Worm (Caenorhabditis elegans) whole organism, midembryonic: ENCODE measurements around the gene nlp-48.

ENCODE experiments used
- T22C8.4 ChIP-seq: fragments of 200-800 bp; sonication (Bioruptor generic); IDR thresholded peaks from 2 replicates; pipeline ENCODE4 v1.3.6; 2022; ENCODE audit warnings: missing genetic modification characterization, missing compliant biosample characterization
- cog-1 ChIP-seq: sonication (generic microtip); optimal IDR thresholded peaks from 2 replicates; lab custom pipeline; 2016; ENCODE audit warnings: missing genetic modification characterization, missing compliant biosample characterization
- flt-1 ChIP-seq: fragments of 200-800 bp; sonication (Bioruptor generic); IDR thresholded peaks from 2 replicates; pipeline ENCODE4 v1.3.6; 2022; ENCODE audit warnings: missing genetic modification characterization, missing compliant biosample characterization
- klf-2 ChIP-seq: fragments of 200-800 bp; sonication (Bioruptor generic); conservative IDR thresholded peaks from 2 replicates; pipeline ENCODE4 v1.3.6; 2022; ENCODE audit warnings: missing genetic modification reagents, missing genetic modification characterization, missing compliant biosample characterization
- med-1 ChIP-seq: sonication (generic microtip); optimal IDR thresholded peaks from 2 replicates; lab custom pipeline; 2017; ENCODE audit warnings: missing genetic modification characterization, mild to moderate bottlenecking, missing compliant biosample characterization, antibody characterized with exemption, missing genetic modification reagents; ENCODE audit not compliant: insufficient read depth
- ref-1 ChIP-seq: fragments of 200-800 bp; sonication (Bioruptor generic); conservative IDR thresholded peaks from 2 replicates; pipeline ENCODE4 v1.3.6; 2022; ENCODE audit warnings: missing genetic modification reagents, missing genetic modification characterization, missing compliant biosample characterization
- tab-1 ChIP-seq: fragments of 200-800 bp; sonication (Bioruptor generic); IDR thresholded peaks from 2 replicates; pipeline ENCODE4 v1.3.6; 2022; ENCODE audit warnings: missing genetic modification characterization, missing compliant biosample characterization
- ztf-23 ChIP-seq: fragments of 200-800 bp; sonication (Bioruptor generic); IDR thresholded peaks from 2 replicates; pipeline ENCODE4 v1.3.6; 2022; ENCODE audit warnings: missing genetic modification reagents, missing genetic modification characterization, missing compliant biosample characterization
- ztf-29 ChIP-seq: fragments of 200-800 bp; sonication (Bioruptor generic); IDR thresholded peaks from 2 replicates; pipeline ENCODE4 v1.3.6; 2022; ENCODE audit warnings: missing genetic modification reagents, missing genetic modification characterization, missing compliant biosample characterization

The nlp-48 gene

ce11 chrIII:9376701-9377100, 24.2 kb downstream of the nlp-48 start:
- TF ChIP-seq tab-1 (GFP tag; lab: Robert Waterston, UW) (no peak), med-1 (GFP tag; lab: Kevin White, UChicago) (no peak), T22C8.4 (no peak), flt-1 (GFP tag; lab: Robert Waterston, UW) (no peak), ztf-23 (GFP tag; lab: Robert Waterston, UW) (no peak), cog-1 (tag; lab: Kevin White, UChicago) (no peak), klf-2 (GFP tag; lab: Robert Waterston, UW) (no peak), ref-1 (GFP tag; lab: Robert Waterston, UW) (no peak), ztf-29 (GFP tag; lab: Robert Waterston, UW) (no peak)

- TF ChIP-seq med-1 (GFP tag; lab: Kevin White, UChicago) (no peak), tab-1 (GFP tag; lab: Robert Waterston, UW) (no peak)
Measured at ce11 chrIII:9373779-9374178, 27.2 kb downstream of the nlp-48 start.

- TF ChIP-seq ztf-29 (GFP tag; lab: Robert Waterston, UW), result no peak
- TF ChIP-seq klf-2 (GFP tag; lab: Robert Waterston, UW), result no peak
- TF ChIP-seq T22C8.4, result no peak
- TF ChIP-seq flt-1 (GFP tag; lab: Robert Waterston, UW), result no peak
- no peak for TF ChIP-seq med-1 (GFP tag; lab: Kevin White, UChicago)
Measured at ce11 chrIII:9366971-9367370, 34.0 kb downstream of the nlp-48 start, which contains the start of gene crn-6. Gene crn-6 (plus strand): TSS chrIII:9367271.

- TF ChIP-seq ztf-23 (GFP tag; lab: Robert Waterston, UW) (no peak), ref-1 (GFP tag; lab: Robert Waterston, UW) (no peak), med-1 (GFP tag; lab: Kevin White, UChicago) (no peak), flt-1 (GFP tag; lab: Robert Waterston, UW) (no peak)
Measured at ce11 chrIII:9366376-9366775, 34.6 kb downstream of the nlp-48 start.

- TF ChIP-seq ref-1 (GFP tag; lab: Robert Waterston, UW) (no peak), ztf-29 (GFP tag; lab: Robert Waterston, UW) (no peak), ztf-23 (GFP tag; lab: Robert Waterston, UW) (no peak), T22C8.4 (no peak), tab-1 (GFP tag; lab: Robert Waterston, UW) (no peak), med-1 (GFP tag; lab: Kevin White, UChicago) (no peak)
Measured at ce11 chrIII:9361228-9361627, 39.7 kb downstream of the nlp-48 start, which contains the start of gene flp-25. Gene flp-25 (plus strand): TSS chrIII:9361528.

- no peak for TF ChIP-seq klf-2 (GFP tag; lab: Robert Waterston, UW)
- TF ChIP-seq med-1 (GFP tag; lab: Kevin White, UChicago), result no peak
- TF ChIP-seq T22C8.4, result no peak
Measured at ce11 chrIII:9359060-9359459, 41.9 kb downstream of the nlp-48 start, which contains the start of gene K04H4.5. Gene K04H4.5 (plus strand): TSS chrIII:9359360.

ce11 chrIII:9355412-9355969, 45.4 kb downstream of the nlp-48 start, which contains the start of gene chtb-1:
Gene chtb-1 (minus strand): TSS chrIII:9355462.
- TF ChIP-seq T22C8.4 (no peak), flt-1 (GFP tag; lab: Robert Waterston, UW) (no peak), cog-1 (tag; lab: Kevin White, UChicago) (no peak), klf-2 (GFP tag; lab: Robert Waterston, UW) (no peak), ztf-23 (GFP tag; lab: Robert Waterston, UW) (no peak)

- no peak for TF ChIP-seq ztf-23 (GFP tag; lab: Robert Waterston, UW)
- TF ChIP-seq klf-2 (GFP tag; lab: Robert Waterston, UW), result no peak
- TF ChIP-seq T22C8.4, result no peak
- no peak for TF ChIP-seq tab-1 (GFP tag; lab: Robert Waterston, UW)
- no peak for TF ChIP-seq ref-1 (GFP tag; lab: Robert Waterston, UW)
- TF ChIP-seq ztf-29 (GFP tag; lab: Robert Waterston, UW), result no peak
- no peak for TF ChIP-seq flt-1 (GFP tag; lab: Robert Waterston, UW)
- no peak for TF ChIP-seq med-1 (GFP tag; lab: Kevin White, UChicago)
- TF ChIP-seq cog-1 (tag; lab: Kevin White, UChicago), result no peak
Measured at ce11 chrIII:9353814-9354213, 47.1 kb downstream of the nlp-48 start.
